Worm (Caenorhabditis elegans): ENCODE measurements around the gene R148.3.

ce11 chrIII:3161600-3161999 is 13.5 kb upstream of the R148.3 start:
- TF ChIP-seq fos-1 (tag; optimal IDR thresholded peaks at IDR 0.05), result no peak
- peak; percentile 77 for TF ChIP-seq nhr-25 (tag; optimal IDR thresholded peaks at IDR 0.05)
- no peak for TF ChIP-seq ceh-16 (tag; optimal IDR thresholded peaks at IDR 0.05)
- no peak for TF ChIP-seq aly-2 (tag; optimal IDR thresholded peaks at IDR 0.05)
- TF ChIP-seq lsy-2 (tag; optimal IDR thresholded peaks at IDR 0.05), result no peak
- TF ChIP-seq crh-2 (tag; optimal IDR thresholded peaks at IDR 0.05), result no peak
- TF ChIP-seq alr-1 (tag; optimal IDR thresholded peaks at IDR 0.05), result no peak
- no peak for TF ChIP-seq sem-4 (tag; optimal IDR thresholded peaks at IDR 0.05)
- TF ChIP-seq nhr-11 (tag; optimal IDR thresholded peaks at IDR 0.05), result no peak
- no peak for TF ChIP-seq lin-11 (tag; optimal IDR thresholded peaks at IDR 0.05)
- TF ChIP-seq skn-1 (tag; optimal IDR thresholded peaks at IDR 0.05), result no peak
- no peak for TF ChIP-seq unc-62 (GFP tag; optimal IDR thresholded peaks at IDR 0.05)
- TF ChIP-seq elt-3 (tag; optimal IDR thresholded peaks at IDR 0.05), result no peak
- peak; percentile 78 for TF ChIP-seq blmp-1 (tag; optimal IDR thresholded peaks at IDR 0.05; ENCODE audit: insufficient read depth)

Data from whole organism, L2 larva.